Fruit fly (Drosophila melanogaster) whole organism, pupa: ENCODE measurements around the gene CG12010.

Experiments used
- CG32121 ChIP-seq: fragments of 200-800 bp; sonication (Bioruptor generic); IDR thresholded peaks from 2 replicates; pipeline ENCODE4 v1.3.6; 2022; ENCODE audit warnings: missing biosample characterization, missing genetic modification characterization
- EcR ChIP-seq: fragments of 200-800 bp; sonication (Bioruptor generic); optimal IDR thresholded peaks from 3 replicates; lab custom pipeline; 2019; ENCODE audit warnings: missing biosample characterization, missing genetic modification characterization, mild to moderate bottlenecking, moderate library complexity, missing genetic modification reagents
- Pif1A ChIP-seq: fragments of 200-800 bp; sonication (Bioruptor generic); optimal IDR thresholded peaks from 3 replicates; lab custom pipeline; 2016; ENCODE audit warnings: missing biosample characterization, missing genetic modification characterization

DNA sequence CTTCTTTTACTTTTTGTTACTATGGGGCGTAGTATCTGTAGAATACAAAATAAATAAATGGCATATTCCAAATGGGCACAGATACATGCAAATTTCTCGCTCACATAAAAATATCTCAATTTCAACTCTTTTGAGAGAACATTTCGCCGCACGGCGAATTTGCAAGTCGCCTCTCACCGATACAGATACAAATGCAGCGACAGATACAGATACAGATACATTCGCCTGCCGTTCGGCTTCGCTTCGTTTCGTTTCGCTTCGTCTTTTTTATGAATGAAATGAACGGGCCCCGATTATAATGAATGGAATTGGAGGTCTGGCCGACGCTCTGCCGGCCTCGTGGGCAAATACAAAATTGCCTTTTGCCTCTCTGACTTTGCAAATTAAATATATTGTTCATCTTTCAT, 46.2 kb downstream of the CG12010 start:
- TF ChIP-seq Pif1A (GFP tag; lab: Kevin White, UChicago) = no peak
- peak; percentile 66 for TF ChIP-seq EcR (GFP tag; lab: Kevin White, UChicago)
- TF ChIP-seq CG32121 (GFP tag; lab: Robert Waterston, UW) = 0 out of 2 replicates have a peak, but pooled peaks have one; percentile 10
